Worm (Caenorhabditis elegans): ENCODE results near the gene nhr-214.

DNA sequence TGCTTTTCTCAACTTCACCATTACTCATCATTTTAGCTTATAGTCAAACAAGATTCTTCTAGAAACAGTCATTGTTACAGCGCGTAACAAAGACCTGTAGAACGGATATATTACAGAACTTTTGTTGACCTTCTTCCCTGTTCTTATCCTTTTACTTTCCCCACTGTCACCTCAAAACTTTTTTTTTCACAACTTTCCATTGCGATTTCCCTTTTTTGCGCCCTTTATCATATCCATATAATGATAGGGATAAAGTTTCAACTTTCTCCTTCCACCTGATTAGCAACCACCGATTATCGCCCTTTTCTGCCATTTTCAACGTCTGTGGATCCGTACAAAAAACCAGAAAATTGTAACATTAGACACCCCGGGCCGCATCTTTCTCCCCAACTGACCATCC lies 24.8 kb downstream of the nhr-214 start:
- no peak for TF ChIP-seq unc-55 (GFP tag; optimal IDR thresholded peaks at IDR 0.05)
- no peak for TF ChIP-seq unc-42 (tag; optimal IDR thresholded peaks at IDR 0.05)
- no peak for TF ChIP-seq ceh-31 (tag; optimal IDR thresholded peaks at IDR 0.05)
- TF ChIP-seq pat-9 (tag; optimal IDR thresholded peaks at IDR 0.05) = no peak
- no peak for TF ChIP-seq mec-3 (tag; optimal IDR thresholded peaks at IDR 0.05; ENCODE audit: borderline replicate concordance)
- no peak for TF ChIP-seq ceh-2 (tag; optimal IDR thresholded peaks at IDR 0.05)
- TF ChIP-seq pha-4 (tag; optimal IDR thresholded peaks at IDR 0.05) = no peak
- TF ChIP-seq ama-1 (optimal IDR thresholded peaks at IDR 0.05) = no peak
- no peak for TF ChIP-seq tbx-2 (tag; optimal IDR thresholded peaks at IDR 0.05)
- TF ChIP-seq gmeb-2 (tag; optimal IDR thresholded peaks at IDR 0.05) = no peak
- no peak for TF ChIP-seq hlh-6 (tag; optimal IDR thresholded peaks at IDR 0.05)
